Worm (Caenorhabditis elegans) whole organism, young adult: ENCODE data around the gene F02D10.2.

ENCODE experiments used
- B0261.1 ChIP-seq: sonication (generic microtip); optimal IDR thresholded peaks from 2 replicates; lab custom pipeline; 2016; ENCODE audit warnings: mild to moderate bottlenecking, missing genetic modification characterization, moderate library complexity, missing compliant biosample characterization
- D2030.7 ChIP-seq: fragments of 200-800 bp; sonication (Bioruptor generic); IDR thresholded peaks from 2 replicates; pipeline ENCODE4 v1.3.6; 2022; ENCODE audit warnings: missing genetic modification reagents, missing genetic modification characterization, missing compliant biosample characterization
- F22D6.2 ChIP-seq: sonication (generic microtip); optimal IDR thresholded peaks from 2 replicates; lab custom pipeline; 2016; ENCODE audit warnings: mild to moderate bottlenecking, missing genetic modification characterization, missing compliant biosample characterization
- F37B4.10 ChIP-seq: fragments of 200-800 bp; sonication (Bioruptor generic); IDR thresholded peaks from 2 replicates; pipeline ENCODE4 v1.3.6; 2022; ENCODE audit warnings: missing genetic modification characterization, missing compliant biosample characterization
- Y53G8AR.9 ChIP-seq: fragments of 200-800 bp; sonication (Bioruptor generic); conservative IDR thresholded peaks from 2 replicates; pipeline ENCODE4 v1.3.6; 2022; ENCODE audit warnings: missing genetic modification reagents, missing genetic modification characterization, missing compliant biosample characterization
- Y67H2A.10 ChIP-seq: fragments of 200-800 bp; sonication (Bioruptor generic); conservative IDR thresholded peaks from 2 replicates; pipeline ENCODE4 v1.3.6; 2022; ENCODE audit warnings: missing genetic modification reagents, missing genetic modification characterization, missing compliant biosample characterization
- Y79H2A.3 ChIP-seq: fragments of 200-800 bp; sonication (Bioruptor generic); conservative IDR thresholded peaks from 2 replicates; pipeline ENCODE4 v1.3.6; 2022; ENCODE audit warnings: missing genetic modification reagents, missing genetic modification characterization, missing compliant biosample characterization
- akir-1 ChIP-seq: fragments of 200-800 bp; sonication (Bioruptor generic); optimal IDR thresholded peaks from 2 replicates; lab custom pipeline; 2018; ENCODE audit warnings: mild to moderate bottlenecking, missing genetic modification characterization, moderate library complexity, missing compliant biosample characterization
- aptf-2 ChIP-seq: fragments of 200-800 bp; sonication (Bioruptor generic); conservative IDR thresholded peaks from 2 replicates; pipeline ENCODE4 v1.3.6; 2022; ENCODE audit warnings: missing genetic modification reagents, missing genetic modification characterization, missing compliant biosample characterization
- aptf-3 ChIP-seq: fragments of 200-800 bp; sonication (Bioruptor generic); IDR thresholded peaks from 2 replicates; pipeline ENCODE4 v1.3.6; 2022; ENCODE audit warnings: missing genetic modification characterization, missing compliant biosample characterization
- atf-7 ChIP-seq: sonication (generic microtip); optimal IDR thresholded peaks from 2 replicates; lab custom pipeline; 2017; ENCODE audit warnings: mild to moderate bottlenecking, missing genetic modification characterization, missing compliant biosample characterization
- attf-5 ChIP-seq: fragments of 200-800 bp; sonication (Bioruptor generic); optimal IDR thresholded peaks from 2 replicates; lab custom pipeline; 2018; ENCODE audit warnings: mild to moderate bottlenecking, missing genetic modification characterization, missing compliant biosample characterization
- bed-2 ChIP-seq: fragments of 200-800 bp; sonication (Bioruptor generic); IDR thresholded peaks from 2 replicates; pipeline ENCODE4 v1.3.6; 2022; ENCODE audit warnings: missing genetic modification reagents, missing genetic modification characterization, missing compliant biosample characterization
- cebp-1 ChIP-seq, 2 experiments: fragments of 200-800 bp in 1 of 2; sonication (Bioruptor generic) in 1 of 2; sonication (generic microtip) in 1 of 2; IDR thresholded peaks in 1 of 2; optimal IDR thresholded peaks in 1 of 2; 2 replicates each; pipeline versions ENCODE4 v1.3.6 to Lab custom; 2017 to 2022; ENCODE audit warnings: missing compliant biosample characterization in 2 of 2, missing genetic modification characterization in 2 of 2, mild to moderate bottlenecking in 1 of 2, missing genetic modification reagents in 1 of 2, moderate library complexity in 1 of 2
- cebp-2 ChIP-seq: fragments of 200-800 bp; sonication (Bioruptor generic); IDR thresholded peaks from 2 replicates; pipeline ENCODE4 v1.3.6; 2022; ENCODE audit warnings: missing genetic modification characterization, missing compliant biosample characterization
- ceh-27 ChIP-seq: fragments of 200-800 bp; sonication (Bioruptor generic); optimal IDR thresholded peaks from 2 replicates; lab custom pipeline; 2018; ENCODE audit warnings: mild to moderate bottlenecking, missing genetic modification characterization, moderate library complexity, missing compliant biosample characterization
- ceh-79 ChIP-seq: sonication (generic microtip); optimal IDR thresholded peaks from 2 replicates; lab custom pipeline; 2017; ENCODE audit warnings: mild to moderate bottlenecking, missing genetic modification characterization, missing compliant biosample characterization
- die-1 ChIP-seq: sonication (generic microtip); optimal IDR thresholded peaks from 2 replicates; lab custom pipeline; 2016; ENCODE audit warnings: missing genotype, mild to moderate bottlenecking, missing genetic modification characterization, missing compliant biosample characterization
- dox-1 ChIP-seq: fragments of 200-800 bp; sonication (Bioruptor generic); IDR thresholded peaks from 2 replicates; pipeline ENCODE4 v1.3.6; 2022; ENCODE audit warnings: missing genetic modification reagents, missing genetic modification characterization, missing compliant biosample characterization
- efl-1 ChIP-seq: fragments of 150-350 bp; optimal IDR thresholded peaks from 2 replicates; lab custom pipeline; 2014; ENCODE audit warnings: missing biosample characterization, missing genetic modification reagents, missing genetic modification characterization
- ekl-4 ChIP-seq: fragments of 200-800 bp; sonication (Bioruptor generic); IDR thresholded peaks from 2 replicates; pipeline ENCODE4 v1.3.6; 2022; ENCODE audit warnings: missing genetic modification reagents, missing genetic modification characterization, missing compliant biosample characterization
- ets-4 ChIP-seq: fragments of 200-800 bp; sonication (Bioruptor generic); optimal IDR thresholded peaks from 2 replicates; lab custom pipeline; 2018; ENCODE audit warnings: mild to moderate bottlenecking, missing genetic modification characterization, missing compliant biosample characterization
- him-1 ChIP-seq: sonication (generic microtip); optimal IDR thresholded peaks from 2 replicates; lab custom pipeline; 2016; ENCODE audit warnings: missing genotype, missing genetic modification reagents, missing genetic modification characterization, missing compliant biosample characterization
- hlh-26 ChIP-seq: fragments of 200-800 bp; sonication (Bioruptor generic); conservative IDR thresholded peaks from 2 replicates; pipeline ENCODE4 v1.3.6; 2022; ENCODE audit warnings: missing genetic modification reagents, missing genetic modification characterization, missing compliant biosample characterization
- hmg-1.2 ChIP-seq: fragments of 200-800 bp; sonication (Bioruptor generic); IDR thresholded peaks from 2 replicates; pipeline ENCODE4 v1.3.6; 2022; ENCODE audit warnings: missing genetic modification reagents, missing genetic modification characterization, missing compliant biosample characterization
- hmg-20 ChIP-seq: fragments of 200-800 bp; sonication (Bioruptor generic); IDR thresholded peaks from 2 replicates; pipeline ENCODE4 v1.3.6; 2022; ENCODE audit warnings: missing genetic modification reagents, missing genetic modification characterization, missing compliant biosample characterization
- lin-26 ChIP-seq: fragments of 200-800 bp; sonication (Bioruptor generic); IDR thresholded peaks from 2 replicates; pipeline ENCODE4 v1.3.6; 2022; ENCODE audit warnings: missing genetic modification reagents, missing genetic modification characterization, missing compliant biosample characterization
- lir-1 ChIP-seq: fragments of 200-800 bp; sonication (Bioruptor generic); conservative IDR thresholded peaks from 2 replicates; pipeline ENCODE4 v1.3.6; 2022; ENCODE audit warnings: missing genetic modification reagents, missing genetic modification characterization, missing compliant biosample characterization
- madf-6 ChIP-seq: fragments of 200-800 bp; sonication (Bioruptor generic); IDR thresholded peaks from 2 replicates; pipeline ENCODE4 v1.3.6; 2022; ENCODE audit warnings: missing genetic modification reagents, missing genetic modification characterization, missing compliant biosample characterization
- madf-8 ChIP-seq: fragments of 200-800 bp; sonication (Bioruptor generic); conservative IDR thresholded peaks from 2 replicates; pipeline ENCODE4 v1.3.6; 2022; ENCODE audit warnings: missing genetic modification reagents, missing genetic modification characterization, missing compliant biosample characterization
- mcd-1 ChIP-seq: fragments of 200-800 bp; sonication (Bioruptor generic); IDR thresholded peaks from 2 replicates; pipeline ENCODE4 v1.3.6; 2022; ENCODE audit warnings: missing genetic modification reagents, missing genetic modification characterization, missing compliant biosample characterization
- mes-4 ChIP-seq: sonication (generic microtip); optimal IDR thresholded peaks from 2 replicates; lab custom pipeline; 2016; ENCODE audit warnings: missing genotype, missing genetic modification characterization, missing compliant biosample characterization
- nfya-2 ChIP-seq: fragments of 200-800 bp; sonication (Bioruptor generic); IDR thresholded peaks from 2 replicates; pipeline ENCODE4 v1.3.6; 2022; ENCODE audit warnings: missing genetic modification reagents, missing genetic modification characterization, missing compliant biosample characterization
- nfyb-1 ChIP-seq: fragments of 200-800 bp; sonication (Bioruptor generic); IDR thresholded peaks from 2 replicates; pipeline ENCODE4 v1.3.6; 2022; ENCODE audit warnings: missing genetic modification reagents, missing genetic modification characterization, missing compliant biosample characterization
- nhr-179 ChIP-seq: sonication (generic microtip); optimal IDR thresholded peaks from 2 replicates; lab custom pipeline; 2016; ENCODE audit warnings: mild to moderate bottlenecking, missing genetic modification characterization, missing compliant biosample characterization
- nhr-90 ChIP-seq: sonication (generic microtip); optimal IDR thresholded peaks from 2 replicates; lab custom pipeline; 2016; ENCODE audit warnings: missing genotype, mild to moderate bottlenecking, missing genetic modification characterization, missing compliant biosample characterization
- pbrm-1 ChIP-seq: fragments of 200-800 bp; sonication (Bioruptor generic); IDR thresholded peaks from 2 replicates; pipeline ENCODE4 v1.3.6; 2022; ENCODE audit warnings: missing genetic modification reagents, missing genetic modification characterization, missing compliant biosample characterization
- rcor-1 ChIP-seq: fragments of 200-800 bp; sonication (Bioruptor generic); IDR thresholded peaks from 2 replicates; pipeline ENCODE4 v1.3.6; 2022; ENCODE audit warnings: missing genetic modification reagents, missing genetic modification characterization, missing compliant biosample characterization
- rpc-1 ChIP-seq, 2 experiments: fragments of 150-350 bp in 1 of 2; sonication (generic microtip) in 1 of 2; optimal IDR thresholded peaks; 2 replicates each; lab custom pipeline; 2014 to 2018; ENCODE audit warnings: missing biosample characterization in 1 of 2, missing genetic modification characterization in 1 of 2, missing genetic modification reagents in 1 of 2, missing genotype in 1 of 2
- sea-2 ChIP-seq: fragments of 200-800 bp; sonication (Bioruptor generic); IDR thresholded peaks from 2 replicates; pipeline ENCODE4 v1.3.6; 2022; ENCODE audit warnings: missing genetic modification characterization, missing compliant biosample characterization
- snpc-1.1 ChIP-seq: sonication (generic microtip); optimal IDR thresholded peaks from 2 replicates; lab custom pipeline; 2017; ENCODE audit warnings: missing genetic modification characterization, mild to moderate bottlenecking, missing compliant biosample characterization, antibody characterized with exemption, moderate library complexity, missing genotype, missing genetic modification reagents; ENCODE audit not compliant: insufficient read depth
- snpc-1.3 ChIP-seq: sonication (generic microtip); optimal IDR thresholded peaks from 2 replicates; lab custom pipeline; 2017; ENCODE audit warnings: missing genetic modification characterization, mild to moderate bottlenecking, missing compliant biosample characterization, antibody characterized with exemption, moderate library complexity, missing genotype, missing genetic modification reagents; ENCODE audit not compliant: insufficient read depth
- snpc-4 ChIP-seq, 5 experiments: fragments of 150-350 bp in 1 of 5; sonication (generic microtip) in 4 of 5; optimal IDR thresholded peaks; 2 replicates each; lab custom pipeline; 2014 to 2018; ENCODE audit warnings: missing genetic modification characterization in 5 of 5, missing biosample characterization in 3 of 5, antibody characterized with exemption in 2 of 5, mild to moderate bottlenecking in 2 of 5, missing compliant biosample characterization in 2 of 5, missing genotype in 2 of 5, moderate library complexity in 2 of 5, missing genetic modification reagents in 1 of 5
- tbp1 ChIP-seq: fragments of 200-800 bp; sonication (Bioruptor generic); optimal IDR thresholded peaks from 2 replicates; lab custom pipeline; 2018; ENCODE audit warnings: mild to moderate bottlenecking, missing genetic modification characterization, missing compliant biosample characterization
- unc-130 ChIP-seq: sonication (generic microtip); optimal IDR thresholded peaks from 2 replicates; lab custom pipeline; 2016; ENCODE audit warnings: missing genetic modification reagents, missing genetic modification characterization, missing compliant biosample characterization
- zim-3 ChIP-seq: sonication (generic microtip); optimal IDR thresholded peaks from 2 replicates; lab custom pipeline; 2017; ENCODE audit warnings: mild to moderate bottlenecking, missing genetic modification characterization, moderate library complexity, missing compliant biosample characterization
- ztf-18 ChIP-seq: sonication (generic microtip); optimal IDR thresholded peaks from 2 replicates; lab custom pipeline; 2016; ENCODE audit warnings: missing genotype, mild to moderate bottlenecking, missing genetic modification characterization, missing compliant biosample characterization
- ztf-26 ChIP-seq: sonication (generic microtip); optimal IDR thresholded peaks from 2 replicates; lab custom pipeline; 2017; ENCODE audit warnings: missing genetic modification characterization, missing compliant biosample characterization

The F02D10.2 gene

DNA sequence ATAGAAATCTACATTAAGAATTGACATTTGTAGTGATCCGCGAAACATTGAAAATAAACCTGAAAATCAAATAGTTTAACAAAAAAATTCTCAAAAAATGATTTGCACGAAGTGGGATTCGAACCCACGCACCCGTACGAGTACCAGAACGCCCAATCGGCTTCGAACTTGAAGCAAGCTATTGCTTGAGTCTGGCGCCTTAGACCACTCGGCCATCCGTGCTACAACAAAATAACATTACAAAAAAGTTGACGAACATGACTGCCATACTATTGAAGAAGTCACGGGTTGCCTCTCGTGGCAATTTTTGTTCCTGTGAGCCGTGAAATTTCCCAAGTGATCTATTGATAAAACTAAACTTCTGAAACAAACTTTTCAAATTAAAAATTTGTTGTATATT is 20.4 kb downstream of the F02D10.2 start:
- TF ChIP-seq nhr-90 (peak; percentile 32), rpc-1 (optimal IDR thresholded peaks at IDR 0.05; lab: Kevin White, UChicago) (peak; percentile 75), rpc-1 (tag; optimal IDR thresholded peaks at IDR 0.05; lab: Kevin White, UChicago) (peak; percentile 90), him-1 (peak; percentile 51), pbrm-1 (peak; percentile 76), Y53G8AR.9 (GFP tag; lab: Robert Waterston, UW) (0 out of 2 replicates have a peak, but pooled peaks have one; percentile 22), tbp1 (GFP tag; lab: Kevin White, UChicago) (peak; percentile 84), die-1 (tag; lab: Kevin White, UChicago) (peak; percentile 64), attf-5 (GFP tag; lab: Kevin White, UChicago) (no peak), lin-26 (GFP tag; lab: Robert Waterston, UW) (0 out of 2 replicates have a peak, but pooled peaks have one; percentile 45), dox-1 (GFP tag; lab: Robert Waterston, UW) (peak; percentile 45; the same call in 1 of the 2 replicates), efl-1 (GFP tag; lab: Kevin White, UChicago) (no peak), unc-130 (GFP tag; lab: Kevin White, UChicago) (no peak), snpc-4 (GFP tag; optimal IDR thresholded peaks at IDR 0.05; lab: Kevin White, UChicago) (peak; percentile 62), snpc-4 (tag; optimal IDR thresholded peaks at IDR 0.05; lab: Kevin White, UChicago) (peak in 2 of 4 experiments; percentile 36 to 58), ekl-4 (no peak), rcor-1 (GFP tag; lab: Robert Waterston, UW) (peak; percentile 62), F22D6.2 (tag; lab: Kevin White, UChicago) (no peak), aptf-3 (GFP tag; lab: Robert Waterston, UW) (no peak), hmg-20 (GFP tag; lab: Robert Waterston, UW) (peak; percentile 55; the same call in 1 of the 2 replicates), mes-4 (tag; lab: Kevin White, UChicago) (peak; percentile 39), ceh-79 (tag; lab: Kevin White, UChicago) (no peak), B0261.1 (peak; percentile 72), F37B4.10 (GFP tag; lab: Robert Waterston, UW) (no peak), hmg-1.2 (peak; percentile 44; the same call in 1 of the 2 replicates), cebp-1 (GFP tag; IDR thresholded peaks at IDR 0.05; lab: Robert Waterston, UW) (no peak), cebp-1 (tag; optimal IDR thresholded peaks at IDR 0.05; lab: Kevin White, UChicago) (peak; percentile 1), hlh-26 (no peak), aptf-2 (GFP tag; lab: Robert Waterston, UW) (no peak), atf-7 (tag; lab: Kevin White, UChicago) (no peak), nhr-179 (tag; lab: Kevin White, UChicago) (no peak), madf-8 (GFP tag; lab: Robert Waterston, UW) (no peak), D2030.7 (GFP tag; lab: Robert Waterston, UW) (peak; percentile 92), snpc-1.3 (tag; lab: Kevin White, UChicago) (peak; percentile 63), ztf-26 (no peak), ets-4 (GFP tag; lab: Kevin White, UChicago) (no peak), madf-6 (GFP tag; lab: Robert Waterston, UW) (0 out of 2 replicates have a peak, but pooled peaks have one; percentile 18)

- TF ChIP-seq zim-3 (tag; lab: Kevin White, UChicago) = peak; percentile 13
- TF ChIP-seq cebp-2 = no peak
- no peak for TF ChIP-seq hlh-26
- peak; percentile 57 for TF ChIP-seq ceh-27 (GFP tag; lab: Kevin White, UChicago)
- TF ChIP-seq snpc-1.1 (tag; lab: Kevin White, UChicago) = no peak
- no peak for TF ChIP-seq Y67H2A.10 (GFP tag; lab: Robert Waterston, UW)
- no peak for TF ChIP-seq Y79H2A.3 (GFP tag; lab: Robert Waterston, UW)
- TF ChIP-seq nfyb-1 = peak; percentile 47; the same call in 1 of the 2 replicates
- TF ChIP-seq lir-1 (GFP tag; lab: Robert Waterston, UW) = no peak
- peak; percentile 65 for TF ChIP-seq mcd-1 (GFP tag; lab: Robert Waterston, UW)
- no peak for TF ChIP-seq bed-2 (GFP tag; lab: Robert Waterston, UW)
- no peak for TF ChIP-seq nfya-2 (GFP tag; lab: Robert Waterston, UW)
- no peak for TF ChIP-seq akir-1 (GFP tag; lab: Kevin White, UChicago)
- TF ChIP-seq sea-2 (GFP tag; lab: Robert Waterston, UW) = no peak
- TF ChIP-seq ztf-18 (tag; lab: Kevin White, UChicago) = peak; percentile 14
These were observed 21.2 kb downstream of the F02D10.2 start for ce11 chrX:13442446-13442845.
